Worm (Caenorhabditis elegans) whole organism, L3 larva: ENCODE measurements around the gene R07E3.1.
A peak's percentile ranks its signal among the peaks of the same experiment; 100 is the strongest.

Source experiments
- R02D3.7 ChIP-seq: fragments of 150-350 bp; optimal IDR thresholded peaks from 2 replicates; lab custom pipeline; 2014; ENCODE audit warnings: missing biosample characterization, missing genetic modification characterization
- aly-2 ChIP-seq: fragments of 150-350 bp; optimal IDR thresholded peaks from 2 replicates; lab custom pipeline; 2014; ENCODE audit warnings: missing biosample characterization, missing genetic modification characterization
- daf-12 ChIP-seq: fragments of 150-350 bp; optimal IDR thresholded peaks from 2 replicates; lab custom pipeline; 2014; ENCODE audit warnings: missing biosample characterization, missing genetic modification reagents, missing genetic modification characterization
- elt-2 ChIP-seq: sonication (generic microtip); optimal IDR thresholded peaks from 2 replicates; lab custom pipeline; 2016; ENCODE audit warnings: missing genetic modification reagents, mild to moderate bottlenecking, missing genetic modification characterization, missing compliant biosample characterization
- jun-1 ChIP-seq: fragments of 150-350 bp; optimal IDR thresholded peaks from 2 replicates; lab custom pipeline; 2014; ENCODE audit warnings: missing biosample characterization, missing genetic modification reagents, missing genetic modification characterization
- nhr-67 ChIP-seq: fragments of 150-350 bp; optimal IDR thresholded peaks from 2 replicates; lab custom pipeline; 2014; ENCODE audit warnings: missing biosample characterization, missing genetic modification characterization
- tbx-2 ChIP-seq: sonication (generic microtip); optimal IDR thresholded peaks from 2 replicates; lab custom pipeline; 2016; ENCODE audit warnings: mild to moderate bottlenecking, missing genetic modification characterization, missing compliant biosample characterization

DNA sequence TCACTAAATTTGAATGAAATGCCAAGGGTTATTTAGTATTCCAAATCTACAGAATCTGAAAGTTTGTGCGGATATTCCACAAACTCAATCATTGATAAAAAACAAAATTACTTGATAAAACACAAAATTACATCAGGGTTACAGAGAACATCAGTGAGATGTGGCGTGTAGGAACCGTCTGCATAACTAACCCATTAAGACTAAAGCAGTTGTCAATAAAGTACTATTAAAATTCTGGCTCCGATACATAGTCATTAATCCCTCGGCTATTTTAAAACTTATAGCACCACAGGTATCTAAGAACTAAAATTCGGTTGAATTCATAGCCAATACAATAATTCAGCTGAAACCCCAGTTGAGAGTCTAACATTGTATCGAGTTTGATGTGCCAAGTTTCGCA, 2.2 kb downstream of the R07E3.1 start:
- TF ChIP-seq daf-12 (tag; lab: Kevin White, UChicago) (no peak), jun-1 (tag; lab: Kevin White, UChicago) (no peak), tbx-2 (no peak), elt-2 (peak; percentile 42), aly-2 (tag; lab: Kevin White, UChicago) (no peak), nhr-67 (tag; lab: Kevin White, UChicago) (no peak), R02D3.7 (tag; lab: Kevin White, UChicago) (no peak)
